Worm (Caenorhabditis elegans) whole organism, early embryonic: ENCODE measurements around the gene unc-42.

Experiments used
- B0310.2 ChIP-seq: sonication (generic microtip); optimal IDR thresholded peaks from 2 replicates; lab custom pipeline; 2016; ENCODE audit warnings: mild to moderate bottlenecking, missing genetic modification characterization, missing compliant biosample characterization
- F13C5.2 ChIP-seq: sonication (generic microtip); optimal IDR thresholded peaks from 2 replicates; lab custom pipeline; 2017; ENCODE audit warnings: mild to moderate bottlenecking, missing genetic modification characterization, inconsistent platforms, missing compliant biosample characterization
- ama-1 ChIP-seq: fragments of 150-350 bp; optimal IDR thresholded peaks from 2 replicates; lab custom pipeline; 2014
- ceh-13 ChIP-seq: fragments of 200-800 bp; sonication (Bioruptor generic); optimal IDR thresholded peaks from 2 replicates; lab custom pipeline; 2018; ENCODE audit warnings: mild to moderate bottlenecking, missing genetic modification characterization, missing compliant biosample characterization
- ets-7 ChIP-seq: sonication (generic microtip); optimal IDR thresholded peaks from 2 replicates; lab custom pipeline; 2016; ENCODE audit warnings: missing genotype, missing genetic modification characterization, missing compliant biosample characterization
- flt-1 ChIP-seq: fragments of 200-800 bp; sonication (Bioruptor generic); IDR thresholded peaks from 2 replicates; pipeline ENCODE4 v1.3.6; 2022; ENCODE audit warnings: missing genetic modification characterization, missing compliant biosample characterization
- hmbx-1 ChIP-seq: sonication (generic microtip); optimal IDR thresholded peaks from 2 replicates; lab custom pipeline; 2016; ENCODE audit warnings: mild to moderate bottlenecking, missing genetic modification characterization, missing compliant biosample characterization
- hmg-4 ChIP-seq: fragments of 200-800 bp; sonication (Bioruptor generic); optimal IDR thresholded peaks from 2 replicates; lab custom pipeline; 2018; ENCODE audit warnings: mild to moderate bottlenecking, missing genetic modification characterization, missing compliant biosample characterization
- hnd-1 ChIP-seq: sonication (generic microtip); optimal IDR thresholded peaks from 2 replicates; lab custom pipeline; 2016; ENCODE audit warnings: missing genetic modification characterization, missing compliant biosample characterization
- pes-1 ChIP-seq: fragments of 200-800 bp; sonication (Bioruptor generic); IDR thresholded peaks from 2 replicates; pipeline ENCODE4 v1.3.6; 2022; ENCODE audit warnings: missing genetic modification reagents, missing genetic modification characterization, missing compliant biosample characterization
- scrt-1 ChIP-seq: fragments of 200-800 bp; sonication (Bioruptor generic); IDR thresholded peaks from 2 replicates; pipeline ENCODE4 v1.3.6; 2022; ENCODE audit warnings: missing genetic modification characterization, missing compliant biosample characterization
- sea-1 ChIP-seq: fragments of 200-800 bp; sonication (Bioruptor generic); conservative IDR thresholded peaks from 2 replicates; pipeline ENCODE4 v1.3.6; 2022; ENCODE audit warnings: missing genetic modification characterization, missing compliant biosample characterization
- tbx-11 ChIP-seq: fragments of 200-800 bp; sonication (Bioruptor generic); IDR thresholded peaks from 2 replicates; pipeline ENCODE4 v1.3.6; 2022; ENCODE audit warnings: missing genetic modification characterization, missing compliant biosample characterization

- TF ChIP-seq F13C5.2 (tag; lab: Kevin White, UChicago) (no peak), ama-1 (lab: Kevin White, UChicago) (no peak), pes-1 (GFP tag; lab: Robert Waterston, UW) (no peak), tbx-11 (GFP tag; lab: Robert Waterston, UW) (no peak), B0310.2 (tag; lab: Kevin White, UChicago) (no peak), sea-1 (GFP tag; lab: Robert Waterston, UW) (no peak), hmbx-1 (no peak), ceh-13 (GFP tag; lab: Kevin White, UChicago) (no peak), ets-7 (tag; lab: Kevin White, UChicago) (no peak), hnd-1 (tag; lab: Kevin White, UChicago) (no peak), hmg-4 (no peak), scrt-1 (GFP tag; lab: Robert Waterston, UW) (no peak), flt-1 (no peak)
Measured at ce11 chrV:9782045-9782444, 12.9 kb upstream of the unc-42 start.
